Fruit fly (Drosophila melanogaster) whole organism: ENCODE measurements around the gene Osi3.

ENCODE experiments used
- CG8478 ChIP-seq: fragments of >200 bp; optimal IDR thresholded peaks from 2 replicates; lab custom pipeline; 2018; ENCODE audit warnings: inconsistent platforms
- Dll ChIP-seq: fragments of >200 bp; optimal IDR thresholded peaks from 2 replicates; lab custom pipeline; 2017
- EcR ChIP-seq, 2 experiments: fragments of >200 bp; optimal IDR thresholded peaks; 2 replicates each; lab custom pipeline; 2017; ENCODE audit warnings: missing biosample characterization in 2 of 2, missing genetic modification characterization in 2 of 2, missing genetic modification reagents in 2 of 2
- pan ChIP-seq: fragments of >200 bp; optimal IDR thresholded peaks from 2 replicates; lab custom pipeline; 2017
- usp ChIP-seq: fragments of >200 bp; optimal IDR thresholded peaks from 2 replicates; lab custom pipeline; 2017; ENCODE audit warnings: missing biosample characterization, missing genetic modification characterization, mixed read lengths

- no peak for TF ChIP-seq Dll (lab: Kevin White, UChicago)
- no peak for TF ChIP-seq pan (lab: Kevin White, UChicago)
- no peak for TF ChIP-seq usp (GFP tag; lab: Kevin White, UChicago)
- no peak for TF ChIP-seq CG8478 (lab: Kevin White, UChicago)
- no peak for TF ChIP-seq EcR (GFP tag; optimal IDR thresholded peaks at IDR 0.05; lab: Kevin White, UChicago)
These were observed 11.4 kb downstream of the Osi3 start, which contains the start of gene Osi5 for dm6 chr3R:6226997-6227562.
